Worm (Caenorhabditis elegans) whole organism, late embryonic: ENCODE measurements around the gene scl-7.

ENCODE experiments used
- hlh-30 ChIP-seq: sonication (generic microtip); optimal IDR thresholded peaks from 2 replicates; lab custom pipeline; 2017; ENCODE audit warnings: antibody characterized with exemption, missing genetic modification characterization, missing compliant biosample characterization; ENCODE audit not compliant: insufficient read depth
- lin-11 ChIP-seq: fragments of 200-800 bp; sonication (Bioruptor generic); optimal IDR thresholded peaks from 2 replicates; lab custom pipeline; 2018; ENCODE audit warnings: mild to moderate bottlenecking, missing genetic modification characterization, missing compliant biosample characterization
- pqm-1 ChIP-seq: sonication (generic microtip); optimal IDR thresholded peaks from 2 replicates; lab custom pipeline; 2016; ENCODE audit warnings: missing genetic modification characterization, missing compliant biosample characterization
- sox-4 ChIP-seq: sonication (generic microtip); optimal IDR thresholded peaks from 2 replicates; lab custom pipeline; 2017; ENCODE audit warnings: mild to moderate bottlenecking, missing genetic modification characterization, inconsistent platforms, missing compliant biosample characterization
- syd-9 ChIP-seq: sonication (generic microtip); optimal IDR thresholded peaks from 2 replicates; lab custom pipeline; 2016; ENCODE audit warnings: mild to moderate bottlenecking, missing genetic modification characterization, moderate library complexity, missing compliant biosample characterization
- unc-86 ChIP-seq: sonication (generic microtip); optimal IDR thresholded peaks from 2 replicates; lab custom pipeline; 2016; ENCODE audit warnings: missing genetic modification characterization, missing compliant biosample characterization

DNA sequence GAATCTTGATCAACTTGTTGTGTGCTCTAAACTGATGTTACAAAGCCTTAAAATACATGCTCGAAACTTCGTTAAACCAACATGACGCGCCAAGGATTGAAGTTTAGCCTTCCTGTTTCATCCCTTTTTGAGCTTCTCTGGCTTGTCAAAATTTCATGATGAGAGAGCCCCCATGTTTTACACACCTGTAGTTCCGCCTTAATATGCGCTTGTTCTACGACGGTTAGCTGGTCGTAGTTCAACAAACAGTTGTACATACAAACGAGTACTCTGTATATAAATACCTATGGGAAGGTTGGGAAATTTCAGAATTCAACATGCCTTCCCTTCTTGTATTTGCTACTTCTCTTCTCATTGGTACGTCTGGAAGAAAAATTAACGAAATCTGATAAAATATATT lies 1.8 kb upstream of the scl-7 start, which contains the start of gene scl-6:
- no peak for TF ChIP-seq unc-86 (tag; lab: Kevin White, UChicago)
- TF ChIP-seq hlh-30 (tag; lab: Kevin White, UChicago): no peak
- no peak for TF ChIP-seq syd-9 (tag; lab: Kevin White, UChicago)
- no peak for TF ChIP-seq pqm-1
- TF ChIP-seq lin-11 (tag; lab: Kevin White, UChicago): no peak
- TF ChIP-seq sox-4 (tag; lab: Kevin White, UChicago): no peak
